Fruit fly (Drosophila melanogaster): ENCODE data around the gene SK.

- TF ChIP-seq psq (optimal IDR thresholded peaks at IDR 0.05) (no peak), h (optimal IDR thresholded peaks at IDR 0.05) (no peak)
These were observed 3.3 kb upstream of the SK start for dm6 chrX:5336722-5337121.
